Worm (Caenorhabditis elegans) whole organism, L2 larva: Measurements from ENCODE around the gene C41G6.12.
A peak's percentile ranks its signal among the peaks of the same experiment; 100 is the strongest.

Experiments
- C34F6.9 ChIP-seq: fragments of 150-350 bp; optimal IDR thresholded peaks from 2 replicates; lab custom pipeline; 2014; ENCODE audit warnings: missing biosample characterization, missing genetic modification characterization
- F13H6.1 ChIP-seq: sonication (generic microtip); optimal IDR thresholded peaks from 2 replicates; lab custom pipeline; 2016; ENCODE audit warnings: missing genetic modification characterization, missing compliant biosample characterization
- Y55F3AM.14 ChIP-seq: fragments of 200-800 bp; sonication (Bioruptor generic); optimal IDR thresholded peaks from 2 replicates; lab custom pipeline; 2018; ENCODE audit warnings: mild to moderate bottlenecking, missing genetic modification characterization, missing compliant biosample characterization
- alr-1 ChIP-seq: fragments of 150-350 bp; optimal IDR thresholded peaks from 2 replicates; lab custom pipeline; 2014; ENCODE audit warnings: missing biosample characterization, missing genetic modification characterization
- aly-2 ChIP-seq: fragments of 150-350 bp; optimal IDR thresholded peaks from 2 replicates; lab custom pipeline; 2014; ENCODE audit warnings: missing biosample characterization, missing genetic modification characterization
- ama-1 ChIP-seq: fragments of 150-350 bp; optimal IDR thresholded peaks from 2 replicates; lab custom pipeline; 2018; ENCODE audit warnings: inconsistent platforms
- blmp-1 ChIP-seq: sonication (generic microtip); optimal IDR thresholded peaks from 2 replicates; lab custom pipeline; 2017; ENCODE audit warnings: missing genetic modification characterization, mild to moderate bottlenecking, missing compliant biosample characterization, antibody characterized with exemption, moderate library complexity; ENCODE audit not compliant: insufficient read depth
- ceh-16 ChIP-seq: fragments of 150-350 bp; optimal IDR thresholded peaks from 2 replicates; lab custom pipeline; 2014; ENCODE audit warnings: missing biosample characterization, missing genetic modification characterization
- ceh-82 ChIP-seq: fragments of 150-350 bp; optimal IDR thresholded peaks from 2 replicates; lab custom pipeline; 2014; ENCODE audit warnings: missing biosample characterization, missing genetic modification characterization
- crh-2 ChIP-seq: sonication (generic microtip); optimal IDR thresholded peaks from 2 replicates; lab custom pipeline; 2017; ENCODE audit warnings: missing biosample characterization, missing genetic modification characterization
- egl-27 ChIP-seq: sonication (generic microtip); optimal IDR thresholded peaks from 3 replicates; lab custom pipeline; 2017; ENCODE audit warnings: missing biosample characterization, missing genetic modification reagents, missing genetic modification characterization
- elt-1 ChIP-seq: fragments of 150-350 bp; optimal IDR thresholded peaks from 2 replicates; lab custom pipeline; 2014; ENCODE audit warnings: missing biosample characterization, missing genetic modification characterization
- elt-3 ChIP-seq: sonication (generic microtip); optimal IDR thresholded peaks from 2 replicates; lab custom pipeline; 2017; ENCODE audit warnings: missing biosample characterization, missing genetic modification characterization
- fos-1 ChIP-seq: fragments of 150-350 bp; optimal IDR thresholded peaks from 2 replicates; lab custom pipeline; 2014; ENCODE audit warnings: missing biosample characterization, missing genetic modification characterization
- lin-11 ChIP-seq: fragments of 150-350 bp; sonication (generic microtip); optimal IDR thresholded peaks from 2 replicates; lab custom pipeline; 2014; ENCODE audit warnings: missing biosample characterization, missing genetic modification characterization, inconsistent platforms, mixed read lengths
- lin-39 ChIP-seq: fragments of 150-350 bp; optimal IDR thresholded peaks from 2 replicates; lab custom pipeline; 2014; ENCODE audit warnings: missing biosample characterization, missing genetic modification reagents, missing genetic modification characterization
- lsy-2 ChIP-seq, 2 experiments: fragments of 150-350 bp in 1 of 2; sonication (generic microtip) in 1 of 2; optimal IDR thresholded peaks; 2 replicates each; lab custom pipeline; 2014 to 2017; ENCODE audit warnings: missing biosample characterization in 2 of 2, missing genetic modification characterization in 2 of 2
- mab-5 ChIP-seq: fragments of 150-350 bp; optimal IDR thresholded peaks from 2 replicates; lab custom pipeline; 2014; ENCODE audit warnings: missing biosample characterization, missing genetic modification characterization
- mbf-1 ChIP-seq: sonication (generic microtip); optimal IDR thresholded peaks from 2 replicates; lab custom pipeline; 2017; ENCODE audit warnings: missing biosample characterization, missing genetic modification characterization
- nhr-10 ChIP-seq: sonication (generic microtip); optimal IDR thresholded peaks from 2 replicates; lab custom pipeline; 2017; ENCODE audit warnings: missing biosample characterization, missing genetic modification characterization
- nhr-129 ChIP-seq: fragments of 150-350 bp; optimal IDR thresholded peaks from 2 replicates; lab custom pipeline; 2014; ENCODE audit warnings: missing biosample characterization, missing genetic modification characterization
- nhr-237 ChIP-seq: fragments of 150-350 bp; optimal IDR thresholded peaks from 2 replicates; lab custom pipeline; 2014; ENCODE audit warnings: missing biosample characterization, missing genetic modification characterization
- nhr-25 ChIP-seq: fragments of 150-350 bp; sonication (generic microtip); optimal IDR thresholded peaks from 3 replicates; lab custom pipeline; 2014; ENCODE audit warnings: missing biosample characterization, missing genetic modification characterization
- nhr-6 ChIP-seq: fragments of 150-350 bp; optimal IDR thresholded peaks from 2 replicates; lab custom pipeline; 2014; ENCODE audit warnings: missing biosample characterization, missing genetic modification characterization
- nhr-77 ChIP-seq: fragments of 150-350 bp; optimal IDR thresholded peaks from 2 replicates; lab custom pipeline; 2014; ENCODE audit warnings: missing biosample characterization, missing genetic modification characterization
- peb-1 ChIP-seq: fragments of 150-350 bp; optimal IDR thresholded peaks from 2 replicates; lab custom pipeline; 2014; ENCODE audit warnings: missing biosample characterization, missing genetic modification characterization
- sem-4 ChIP-seq: fragments of 150-350 bp; optimal IDR thresholded peaks from 2 replicates; lab custom pipeline; 2014; ENCODE audit warnings: missing biosample characterization, missing genetic modification reagents, missing genetic modification characterization
- skn-1 ChIP-seq: sonication (generic microtip); optimal IDR thresholded peaks from 2 replicates; lab custom pipeline; 2017; ENCODE audit warnings: missing biosample characterization, missing genetic modification characterization
- sma-3 ChIP-seq: sonication (generic microtip); optimal IDR thresholded peaks from 2 replicates; lab custom pipeline; 2016; ENCODE audit warnings: missing genetic modification reagents, missing genetic modification characterization, missing compliant biosample characterization
- sma-9 ChIP-seq, 2 experiments: fragments of 150-350 bp in 1 of 2; sonication (generic microtip) in 1 of 2; optimal IDR thresholded peaks; 2 replicates each; lab custom pipeline; 2014 to 2016; ENCODE audit warnings: missing genetic modification characterization in 2 of 2, mild to moderate bottlenecking in 1 of 2, missing biosample characterization in 1 of 2, missing compliant biosample characterization in 1 of 2, missing genetic modification reagents in 1 of 2, moderate library complexity in 1 of 2
- snpc-4 ChIP-seq: fragments of 150-350 bp; optimal IDR thresholded peaks from 2 replicates; lab custom pipeline; 2014; ENCODE audit warnings: missing biosample characterization, missing genetic modification characterization
- unc-62 ChIP-seq: fragments of 150-350 bp; optimal IDR thresholded peaks from 2 replicates; lab custom pipeline; 2014; ENCODE audit warnings: missing biosample characterization, missing genetic modification reagents, missing genetic modification characterization
- zag-1 ChIP-seq: fragments of 150-350 bp; optimal IDR thresholded peaks from 2 replicates; lab custom pipeline; 2014; ENCODE audit warnings: missing biosample characterization, missing genetic modification characterization
- ztf-1 ChIP-seq: fragments of 200-800 bp; sonication (Bioruptor generic); conservative IDR thresholded peaks from 2 replicates; pipeline ENCODE4 v1.3.6; 2022; ENCODE audit warnings: missing genetic modification characterization, missing compliant biosample characterization
- ztf-4 ChIP-seq: fragments of 150-350 bp; optimal IDR thresholded peaks from 2 replicates; lab custom pipeline; 2014; ENCODE audit warnings: missing biosample characterization, missing genetic modification characterization

Gene C41G6.12

DNA sequence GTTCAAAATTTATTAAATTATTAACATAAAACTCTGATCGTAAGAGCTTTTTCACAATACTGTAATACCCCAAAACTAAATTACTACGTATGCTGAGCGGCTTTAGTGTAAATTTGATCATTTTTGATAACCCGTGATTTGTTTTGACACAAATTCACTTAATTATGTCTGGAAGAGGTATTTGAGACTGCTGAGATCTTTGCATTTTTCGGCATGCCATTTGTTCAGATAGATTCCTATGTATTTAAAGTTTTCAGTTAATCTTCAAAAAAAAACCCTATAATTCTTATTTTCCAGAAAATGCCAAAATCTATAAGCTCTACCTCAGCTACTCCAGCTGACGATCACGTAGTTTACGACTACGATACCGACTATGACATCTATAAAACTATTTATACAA lies 22.7 kb upstream of the C41G6.12 start, which contains the start of gene srw-15:
Gene srw-15 (plus strand): TSS at position 301 of the 400 bp plus-strand sequence.
- TF ChIP-seq egl-27 (tag; lab: Kevin White, UChicago) (no peak), sem-4 (tag; lab: Kevin White, UChicago) (no peak), lsy-2 (tag; optimal IDR thresholded peaks at IDR 0.05; lab: Kevin White, UChicago) (no peak), mbf-1 (no peak), elt-3 (tag; lab: Kevin White, UChicago) (no peak)
- TF ChIP-seq, all 48 proteins: peak for 0

DNA sequence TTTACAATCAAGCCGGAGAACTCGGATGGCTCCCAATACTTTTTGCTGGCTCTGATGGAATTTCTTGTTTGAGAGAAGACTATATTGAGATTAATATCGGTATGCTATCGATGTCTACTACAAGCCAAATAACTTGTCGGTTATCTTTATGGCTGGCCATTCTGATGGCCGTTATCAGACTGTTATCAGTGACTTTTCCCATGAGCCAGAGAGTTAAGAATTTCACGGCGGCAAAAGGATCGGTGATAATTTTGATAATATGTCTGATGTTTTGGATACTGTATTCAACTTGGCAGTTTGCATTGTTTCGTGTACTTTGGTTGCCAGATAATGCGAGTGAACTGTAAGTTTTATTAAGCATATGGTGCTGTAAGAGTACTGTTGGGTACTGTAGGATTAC lies 18.6 kb upstream of the C41G6.12 start:
- TF ChIP-seq sma-9 (GFP tag; optimal IDR thresholded peaks at IDR 0.05; lab: Kevin White, UChicago), result no peak
- TF ChIP-seq sma-9 (tag; optimal IDR thresholded peaks at IDR 0.05; lab: Kevin White, UChicago), result no peak
- peak; percentile 74 for TF ChIP-seq fos-1 (tag; lab: Kevin White, UChicago)
- TF ChIP-seq, all 48 proteins: peak for 1

DNA sequence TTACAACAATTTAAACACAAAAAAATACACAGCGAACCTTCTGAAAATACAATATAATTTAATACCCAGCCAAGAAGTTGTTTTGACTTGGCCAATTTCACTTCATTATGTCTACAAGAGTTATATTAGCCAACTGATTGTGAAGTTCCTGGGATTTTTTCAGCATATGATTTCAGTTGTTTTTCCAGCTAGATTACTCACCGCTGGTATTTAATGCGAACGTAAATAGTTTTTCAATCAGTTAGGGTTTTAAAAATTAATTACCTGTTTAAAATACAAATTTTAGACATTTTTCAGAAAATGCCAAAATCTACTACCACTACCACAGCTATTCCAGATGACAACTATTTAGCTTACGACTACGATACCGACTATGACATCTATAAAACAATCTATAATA lies 18.1 kb upstream of the C41G6.12 start, which contains the start of gene srw-14:
Gene srw-14 (plus strand): TSS at position 301 of the 400 bp plus-strand sequence.
- TF ChIP-seq peb-1 (tag; lab: Kevin White, UChicago) (no peak), F13H6.1 (tag; lab: Kevin White, UChicago) (no peak), alr-1 (tag; lab: Kevin White, UChicago) (no peak), ztf-4 (no peak), Y55F3AM.14 (GFP tag; lab: Kevin White, UChicago) (no peak), skn-1 (no peak), mbf-1 (no peak), ztf-1 (GFP tag; lab: Robert Waterston, UW) (no peak), nhr-10 (tag; lab: Kevin White, UChicago) (no peak), nhr-25 (tag; lab: Kevin White, UChicago) (no peak), nhr-77 (tag; lab: Kevin White, UChicago) (no peak), nhr-129 (no peak), zag-1 (no peak), snpc-4 (tag; lab: Kevin White, UChicago) (no peak)
- TF ChIP-seq, all 48 proteins: peak for 0

DNA sequence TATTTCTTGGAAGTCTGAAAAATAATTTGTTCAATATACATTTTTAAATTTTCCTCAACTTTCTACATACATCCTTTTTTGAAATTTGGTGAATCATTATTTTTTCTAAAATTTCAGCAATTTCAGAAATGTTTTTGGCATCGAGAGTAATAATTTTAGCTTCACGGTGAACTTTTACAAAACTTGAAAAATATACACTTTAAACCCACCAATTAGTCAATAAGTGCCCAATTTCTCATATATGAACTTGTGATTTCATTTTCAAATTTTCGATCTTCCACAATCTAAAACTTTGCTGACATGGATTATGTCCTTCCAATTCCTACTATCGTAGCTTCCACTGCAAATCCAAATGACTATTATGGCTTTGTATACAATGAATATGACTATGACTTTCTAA lies 16.1 kb upstream of the C41G6.12 start, which contains the start of gene srw-24:
Gene srw-24 (plus strand): TSS at position 301 of the 400 bp plus-strand sequence.
- TF ChIP-seq lin-11 (tag; lab: Kevin White, UChicago), result no peak
- no peak for TF ChIP-seq aly-2
- no peak for TF ChIP-seq alr-1 (tag; lab: Kevin White, UChicago)
- TF ChIP-seq crh-2, result no peak
- TF ChIP-seq nhr-6, result no peak
- TF ChIP-seq lsy-2 (tag; optimal IDR thresholded peaks at IDR 0.05; lab: Kevin White, UChicago), result no peak
- TF ChIP-seq ama-1 (lab: Kevin White, UChicago), result no peak
- TF ChIP-seq ceh-16 (tag; lab: Kevin White, UChicago), result no peak
- TF ChIP-seq fos-1 (tag; lab: Kevin White, UChicago), result no peak
- TF ChIP-seq ceh-82 (tag; lab: Kevin White, UChicago), result no peak
- no peak for TF ChIP-seq lin-39
- no peak for TF ChIP-seq ztf-4

DNA sequence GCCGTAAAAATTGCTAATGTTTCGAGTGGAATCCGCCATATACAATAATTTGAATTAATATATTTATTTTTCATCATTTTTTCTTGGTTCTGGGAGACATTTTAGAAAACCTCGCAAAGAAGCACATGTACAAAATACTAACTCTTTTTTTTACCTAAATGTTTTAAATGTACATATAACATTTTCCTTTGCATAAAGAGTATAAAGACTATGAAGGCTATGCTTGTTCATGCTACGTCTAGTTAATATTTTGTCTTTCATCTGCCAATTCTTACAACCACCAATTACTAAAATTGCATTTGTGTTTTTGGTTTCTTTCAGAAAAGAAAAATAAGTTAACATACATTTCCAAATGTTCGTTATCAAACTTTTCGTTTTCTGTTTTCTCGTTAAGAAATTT lies 13.7 kb upstream of the C41G6.12 start, which contains the start of gene irld-25:
Gene irld-25 (plus strand): TSS at position 301 of the 400 bp plus-strand sequence.
- TF ChIP-seq mbf-1 (no peak), crh-2 (no peak), nhr-25 (tag; lab: Kevin White, UChicago) (no peak), sma-3 (no peak), unc-62 (GFP tag; lab: Kevin White, UChicago) (no peak)
- TF ChIP-seq, all 48 proteins: peak for 0

DNA sequence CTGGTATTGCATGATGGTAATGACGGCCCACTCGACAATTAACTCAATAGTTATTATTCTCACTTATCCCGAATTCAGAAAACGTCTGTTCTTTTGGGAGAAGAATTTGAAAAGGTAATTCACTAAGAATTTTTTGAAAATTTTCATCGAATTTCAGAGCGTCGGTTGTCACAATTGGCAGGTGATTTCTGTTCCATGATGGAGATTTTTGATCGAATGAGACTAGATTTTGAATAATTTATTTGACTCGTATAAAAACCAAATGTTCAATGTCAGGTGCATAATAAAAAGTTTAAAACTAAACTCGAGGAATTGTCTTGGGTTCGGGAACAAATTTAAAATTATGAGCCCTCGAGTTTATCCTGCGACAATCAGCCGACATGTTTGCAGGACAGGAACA lies 9.1 kb upstream of the C41G6.12 start, which contains the start of gene sri-25:
Gene sri-25 (plus strand): TSS at position 301 of the 400 bp plus-strand sequence.
- TF ChIP-seq alr-1 (tag; lab: Kevin White, UChicago) (no peak), skn-1 (no peak), mab-5 (no peak), snpc-4 (tag; lab: Kevin White, UChicago) (no peak), blmp-1 (no peak), ceh-82 (tag; lab: Kevin White, UChicago) (no peak), nhr-237 (tag; lab: Kevin White, UChicago) (no peak), Y55F3AM.14 (GFP tag; lab: Kevin White, UChicago) (no peak), ztf-4 (no peak), nhr-10 (tag; lab: Kevin White, UChicago) (no peak), nhr-129 (no peak), C34F6.9 (no peak), elt-1 (tag; lab: Kevin White, UChicago) (no peak)
- TF ChIP-seq, all 48 proteins: peak for 0
